Worm (Caenorhabditis elegans) whole organism, L4 larva: Measurements from ENCODE around the gene fbxc-42.

Source experiments
- Y105C5A.15 ChIP-seq: fragments of 200-800 bp; sonication (Bioruptor generic); IDR thresholded peaks from 2 replicates; pipeline ENCODE4 v1.3.6; 2022; ENCODE audit warnings: missing genetic modification characterization, missing compliant biosample characterization
- Y5F2A.4 ChIP-seq: fragments of 200-800 bp; sonication (Bioruptor generic); optimal IDR thresholded peaks from 2 replicates; lab custom pipeline; 2018; ENCODE audit warnings: mild to moderate bottlenecking, missing genetic modification characterization, missing compliant biosample characterization
- aly-2 ChIP-seq: sonication (generic microtip); optimal IDR thresholded peaks from 2 replicates; lab custom pipeline; 2018; ENCODE audit warnings: missing biosample characterization, missing genetic modification characterization
- dpl-1 ChIP-seq: fragments of 150-350 bp; optimal IDR thresholded peaks from 2 replicates; lab custom pipeline; 2014; ENCODE audit warnings: missing biosample characterization, missing genetic modification reagents, missing genetic modification characterization
- mdl-1 ChIP-seq, 2 experiments: fragments of 150-350 bp in 1 of 2; sonication (generic microtip) in 1 of 2; optimal IDR thresholded peaks; 2 replicates each; lab custom pipeline; 2014 to 2017; ENCODE audit warnings: missing biosample characterization in 2 of 2, missing genetic modification characterization in 2 of 2
- mes-2 ChIP-seq: sonication (generic microtip); optimal IDR thresholded peaks from 2 replicates; lab custom pipeline; 2016; ENCODE audit warnings: missing genotype, mild to moderate bottlenecking, missing genetic modification characterization, missing compliant biosample characterization; ENCODE audit not compliant: poor library complexity, severe bottlenecking
- mxl-3 ChIP-seq: fragments of 200-800 bp; sonication (Bioruptor generic); optimal IDR thresholded peaks from 2 replicates; lab custom pipeline; 2018; ENCODE audit warnings: mild to moderate bottlenecking, missing genetic modification characterization, missing compliant biosample characterization
- nhr-77 ChIP-seq: fragments of 150-350 bp; optimal IDR thresholded peaks from 2 replicates; lab custom pipeline; 2014; ENCODE audit warnings: missing biosample characterization, missing genetic modification characterization
- pqm-1 ChIP-seq: sonication (generic microtip); optimal IDR thresholded peaks from 2 replicates; lab custom pipeline; 2017; ENCODE audit warnings: missing biosample characterization, missing genetic modification characterization

ce11 chrII:958618-959017, 32.8 kb upstream of the fbxc-42 start, which contains the start of gene sdz-4:
- TF ChIP-seq Y105C5A.15 (GFP tag; lab: Robert Waterston, UW), result no peak
- TF ChIP-seq Y5F2A.4 (GFP tag; lab: Kevin White, UChicago), result no peak
- TF ChIP-seq mdl-1 (tag; optimal IDR thresholded peaks at IDR 0.05; lab: Kevin White, UChicago), result no peak
- no peak for TF ChIP-seq mxl-3
- TF ChIP-seq aly-2 (tag; lab: Kevin White, UChicago), result no peak
- no peak for TF ChIP-seq mes-2
- TF ChIP-seq pqm-1, result no peak
- TF ChIP-seq dpl-1 (GFP tag; lab: Kevin White, UChicago), result no peak
- no peak for TF ChIP-seq nhr-77 (tag; lab: Kevin White, UChicago)
